Fruit fly (Drosophila melanogaster) whole organism, pupa: Measurements from ENCODE around the gene CG11570.

Experiments used
- CG10348 ChIP-seq: fragments of 200-800 bp; sonication (Bioruptor generic); IDR thresholded peaks from 2 replicates; pipeline ENCODE4 v1.3.6; 2022; ENCODE audit warnings: missing biosample characterization, missing genetic modification characterization
- CG12605 ChIP-seq: fragments of 200-800 bp; sonication (Bioruptor generic); IDR thresholded peaks from 2 replicates; pipeline ENCODE4 v1.3.6; 2022; ENCODE audit warnings: missing biosample characterization, missing genetic modification characterization
- CG13204 ChIP-seq: fragments of 200-800 bp; sonication (Bioruptor generic); optimal IDR thresholded peaks from 2 replicates; lab custom pipeline; 2018; ENCODE audit warnings: missing biosample characterization, mild to moderate bottlenecking, missing genetic modification characterization, moderate library complexity
- CG14655 ChIP-seq: fragments of 200-800 bp; sonication (Bioruptor generic); optimal IDR thresholded peaks from 3 replicates; lab custom pipeline; 2017; ENCODE audit warnings: mild to moderate bottlenecking, missing biosample characterization, missing genetic modification reagents, missing genetic modification characterization
- CG15710 ChIP-seq: fragments of 200-800 bp; sonication (Bioruptor generic); optimal IDR thresholded peaks from 2 replicates; lab custom pipeline; 2018; ENCODE audit warnings: missing biosample characterization, mild to moderate bottlenecking, missing genetic modification characterization, moderate library complexity
- CG17806 ChIP-seq: fragments of 200-800 bp; sonication (Bioruptor generic); optimal IDR thresholded peaks from 2 replicates; lab custom pipeline; 2018; ENCODE audit warnings: missing biosample characterization, mild to moderate bottlenecking, missing genetic modification characterization, moderate library complexity
- CG32121 ChIP-seq: fragments of 200-800 bp; sonication (Bioruptor generic); IDR thresholded peaks from 2 replicates; pipeline ENCODE4 v1.3.6; 2022; ENCODE audit warnings: missing biosample characterization, missing genetic modification characterization
- CG34367 ChIP-seq: fragments of 200-800 bp; sonication (Bioruptor generic); optimal IDR thresholded peaks from 2 replicates; lab custom pipeline; 2018; ENCODE audit warnings: missing biosample characterization, mild to moderate bottlenecking, missing genetic modification characterization
- CG4496 ChIP-seq: fragments of 200-800 bp; sonication (Bioruptor generic); IDR thresholded peaks from 3 replicates; pipeline ENCODE4 v1.3.6; 2022; ENCODE audit warnings: missing biosample characterization, missing genetic modification characterization
- CG8159 ChIP-seq: fragments of 200-800 bp; sonication (Bioruptor generic); optimal IDR thresholded peaks from 3 replicates; lab custom pipeline; 2018; ENCODE audit warnings: missing biosample characterization, mild to moderate bottlenecking, missing genetic modification characterization, moderate library complexity
- CG8301 ChIP-seq: fragments of 200-800 bp; sonication (Bioruptor generic); optimal IDR thresholded peaks from 2 replicates; lab custom pipeline; 2018; ENCODE audit warnings: missing biosample characterization, mild to moderate bottlenecking, missing genetic modification characterization
- CG9948 ChIP-seq: fragments of 200-800 bp; sonication (Bioruptor generic); optimal IDR thresholded peaks from 2 replicates; lab custom pipeline; 2018; ENCODE audit warnings: missing biosample characterization, mild to moderate bottlenecking, missing genetic modification characterization, moderate library complexity
- D1 ChIP-seq: fragments of 200-800 bp; sonication (Bioruptor generic); optimal IDR thresholded peaks from 2 replicates; lab custom pipeline; 2018; ENCODE audit warnings: missing biosample characterization, mild to moderate bottlenecking, missing genetic modification characterization, moderate library complexity
- EcR ChIP-seq: fragments of 200-800 bp; sonication (Bioruptor generic); optimal IDR thresholded peaks from 3 replicates; lab custom pipeline; 2019; ENCODE audit warnings: missing biosample characterization, missing genetic modification characterization, mild to moderate bottlenecking, moderate library complexity, missing genetic modification reagents
- Ets98B ChIP-seq: fragments of 200-800 bp; sonication (Bioruptor generic); IDR thresholded peaks from 2 replicates; pipeline ENCODE4 v1.3.6; 2022; ENCODE audit warnings: missing biosample characterization, missing genetic modification characterization
- Pif1A ChIP-seq: fragments of 200-800 bp; sonication (Bioruptor generic); optimal IDR thresholded peaks from 3 replicates; lab custom pipeline; 2016; ENCODE audit warnings: missing biosample characterization, missing genetic modification characterization
- Pif1B ChIP-seq: fragments of 200-800 bp; sonication (Bioruptor generic); optimal IDR thresholded peaks from 3 replicates; lab custom pipeline; 2016; ENCODE audit warnings: missing biosample characterization, missing genetic modification characterization
- Snoo ChIP-seq: fragments of 200-800 bp; sonication (Bioruptor generic); optimal IDR thresholded peaks from 3 replicates; lab custom pipeline; 2017; ENCODE audit warnings: missing biosample characterization, mild to moderate bottlenecking, missing genetic modification characterization, inconsistent platforms
- fd96Ca ChIP-seq: fragments of 200-800 bp; sonication (Bioruptor generic); IDR thresholded peaks from 3 replicates; pipeline ENCODE4 v1.3.6; 2022; ENCODE audit warnings: missing biosample characterization, missing genetic modification characterization
- gl ChIP-seq: fragments of 200-800 bp; sonication (Bioruptor generic); optimal IDR thresholded peaks from 2 replicates; lab custom pipeline; 2018; ENCODE audit warnings: missing biosample characterization, mild to moderate bottlenecking, missing genetic modification characterization
- rn ChIP-seq: fragments of 200-800 bp; sonication (Bioruptor generic); IDR thresholded peaks from 2 replicates; pipeline ENCODE4 v1.3.6; 2022; ENCODE audit warnings: missing biosample characterization, missing genetic modification characterization

The CG11570 gene

DNA sequence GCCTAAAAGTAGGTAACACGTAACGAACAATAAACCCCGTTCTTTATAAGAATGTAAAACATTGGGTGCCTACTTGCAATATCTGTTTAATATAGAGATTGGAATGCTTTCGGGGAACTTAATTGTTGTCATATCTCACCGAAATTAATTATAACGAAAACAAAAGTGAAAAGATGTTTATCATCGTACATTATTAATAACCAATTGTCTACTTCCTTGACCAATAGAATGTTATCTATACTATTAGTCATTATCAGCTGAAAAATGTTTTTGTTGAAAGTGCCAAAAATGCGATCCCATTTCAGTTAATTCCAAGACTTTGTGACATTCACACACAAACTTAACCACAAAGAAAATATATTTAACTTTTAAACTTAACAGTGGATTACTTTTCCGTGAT is 3.8 kb downstream of the CG11570 start, which contains the start of gene CG7248:
Gene CG7248 (plus strand): TSS at position 301 of the 400 bp plus-strand sequence.
- TF ChIP-seq CG13204 (GFP tag; lab: Kevin White, UChicago) (no peak), Pif1A (no peak), CG8301 (no peak), CG9948 (no peak), CG8159 (tag; lab: Kevin White, UChicago) (no peak)

DNA sequence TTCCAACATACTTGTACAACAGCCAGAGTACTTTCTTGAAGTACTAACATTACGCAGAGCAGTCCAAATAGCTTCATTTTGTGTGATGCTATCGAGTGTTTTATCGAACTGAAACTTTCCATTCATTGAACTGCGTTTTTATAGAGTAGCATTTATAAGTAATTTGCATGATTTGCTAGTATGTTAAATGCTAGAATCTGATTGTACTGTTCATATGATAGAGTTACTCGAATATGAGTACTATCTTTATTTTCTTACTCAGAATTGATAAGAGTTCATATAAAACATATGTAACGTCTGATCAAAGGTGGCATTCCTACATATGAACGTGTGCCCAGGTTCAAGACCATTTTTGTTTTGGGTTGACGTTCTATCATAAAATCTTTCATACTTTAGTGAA is 4.4 kb downstream of the CG11570 start, which contains the start of gene obst-G:
Gene obst-G (minus strand): TSS at position 101 of the 400 bp plus-strand sequence.
- TF ChIP-seq CG32121 (GFP tag; lab: Robert Waterston, UW) (no peak), EcR (no peak), CG15710 (tag; lab: Kevin White, UChicago) (no peak)

DNA sequence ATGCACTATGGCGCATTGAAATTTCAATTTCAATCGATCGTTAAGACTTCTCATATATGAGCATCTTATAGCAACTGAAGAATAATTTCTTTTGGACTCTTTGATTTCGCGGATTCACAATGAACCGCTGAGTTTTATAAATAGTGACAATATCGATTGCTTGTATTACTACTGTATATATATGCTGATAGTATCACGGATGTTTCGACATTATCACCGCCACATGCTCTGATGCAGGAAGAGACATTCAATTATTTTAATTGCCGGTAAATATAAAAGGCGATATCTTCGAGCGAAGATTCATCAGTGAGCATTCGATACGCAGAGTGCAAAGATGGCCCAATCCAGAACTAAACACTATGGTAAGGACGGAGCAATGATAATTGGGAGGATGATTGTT is 8.0 kb downstream of the CG11570 start, which contains the start of gene CG17826:
Gene CG17826 (plus strand): TSS at position 301 of the 400 bp plus-strand sequence.
- TF ChIP-seq fd96Ca: no peak
- no peak for TF ChIP-seq D1 (tag; lab: Kevin White, UChicago)
- TF ChIP-seq CG8301: no peak
- no peak for TF ChIP-seq Snoo (tag; lab: Kevin White, UChicago)
- no peak for TF ChIP-seq CG17806 (tag; lab: Kevin White, UChicago)
- no peak for TF ChIP-seq CG13204 (GFP tag; lab: Kevin White, UChicago)
- no peak for TF ChIP-seq EcR
- TF ChIP-seq CG8159 (tag; lab: Kevin White, UChicago): no peak
- TF ChIP-seq CG9948: no peak
- no peak for TF ChIP-seq CG12605 (GFP tag; lab: Robert Waterston, UW)
- no peak for TF ChIP-seq Ets98B
- TF ChIP-seq gl: no peak
- TF ChIP-seq rn (GFP tag; lab: Robert Waterston, UW): no peak
- TF ChIP-seq CG32121 (GFP tag; lab: Robert Waterston, UW): no peak
- TF ChIP-seq CG10348 (GFP tag; lab: Robert Waterston, UW): no peak
- TF ChIP-seq CG14655 (GFP tag; lab: Kevin White, UChicago): no peak
- no peak for TF ChIP-seq Pif1A
- TF ChIP-seq CG15710 (tag; lab: Kevin White, UChicago): no peak
- TF ChIP-seq Pif1B: no peak
- TF ChIP-seq CG34367: no peak

DNA sequence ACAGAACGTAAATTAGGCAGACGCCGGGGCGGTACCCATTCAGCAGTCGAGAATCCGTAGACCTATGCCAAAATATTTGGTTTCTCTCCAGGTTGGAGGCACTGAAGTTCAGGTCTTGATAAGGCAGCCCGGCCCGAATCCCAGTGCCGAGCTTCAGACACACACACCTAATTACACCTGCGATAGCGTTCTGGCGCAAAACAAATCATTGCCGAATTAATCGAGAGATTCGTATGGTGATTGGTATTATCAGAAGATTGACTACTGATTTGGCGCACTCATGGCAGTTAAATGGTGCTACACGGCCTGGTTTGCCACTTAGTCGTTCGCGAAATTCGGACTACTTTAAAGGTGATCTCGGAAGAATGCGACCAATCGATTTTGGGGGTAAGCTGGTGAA is 10.2 kb downstream of the CG11570 start, which contains the start of gene CG7252:
Gene CG7252 (plus strand): TSS at position 319 of the 400 bp plus-strand sequence.
- TF ChIP-seq CG4496 (GFP tag; lab: Robert Waterston, UW) (no peak), CG10348 (GFP tag; lab: Robert Waterston, UW) (no peak), CG15710 (tag; lab: Kevin White, UChicago) (no peak), CG8159 (tag; lab: Kevin White, UChicago) (no peak)

DNA sequence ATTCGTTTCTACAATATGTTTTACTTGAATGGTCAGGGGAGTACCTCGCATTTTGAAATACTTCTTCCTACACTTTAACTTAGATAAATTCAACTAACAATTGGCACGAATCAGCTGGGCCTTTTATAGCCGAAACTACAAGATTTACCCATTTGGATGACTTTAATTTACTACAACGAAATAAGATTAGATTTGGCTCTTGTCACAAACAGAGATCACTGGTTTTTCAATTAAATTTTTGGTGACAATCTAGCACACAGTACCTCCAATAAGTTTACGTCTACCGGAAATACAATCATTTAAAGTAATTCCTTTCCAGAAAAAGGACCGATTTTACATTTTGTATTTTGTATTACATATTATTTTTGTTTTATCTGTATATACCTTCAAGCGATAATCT is 12.8 kb downstream of the CG11570 start, which contains the start of gene CG5883:
Gene CG5883 (minus strand): TSS at position 101 of the 400 bp plus-strand sequence.
- TF ChIP-seq D1 (tag; lab: Kevin White, UChicago): no peak
- TF ChIP-seq rn (GFP tag; lab: Robert Waterston, UW): no peak
- TF ChIP-seq CG12605 (GFP tag; lab: Robert Waterston, UW): no peak
- no peak for TF ChIP-seq CG8301
- TF ChIP-seq gl: no peak
- no peak for TF ChIP-seq CG14655 (GFP tag; lab: Kevin White, UChicago)
- TF ChIP-seq fd96Ca: no peak
- no peak for TF ChIP-seq CG8159 (tag; lab: Kevin White, UChicago)
- TF ChIP-seq CG9948: no peak
- TF ChIP-seq CG13204 (GFP tag; lab: Kevin White, UChicago): no peak

DNA sequence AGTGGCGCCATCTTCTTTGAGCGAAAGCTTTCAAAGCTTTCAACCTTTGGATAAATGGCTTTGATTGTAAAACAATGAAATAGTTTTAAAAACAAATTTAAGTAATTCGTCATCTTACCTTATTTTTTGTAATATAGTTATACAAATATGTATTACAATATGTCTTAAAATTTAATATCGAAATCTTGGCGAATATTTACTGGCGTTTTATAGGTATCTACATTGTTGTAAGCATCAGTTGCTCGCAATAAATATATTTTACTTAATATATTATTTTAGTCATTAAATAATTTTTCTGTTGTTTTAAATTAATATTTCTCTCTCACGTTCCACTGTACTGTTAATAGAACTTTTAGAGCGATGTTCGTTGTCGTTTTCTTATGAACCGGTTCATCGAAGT is 16.0 kb downstream of the CG11570 start, which contains the start of gene Rpt4R:
Gene Rpt4R (plus strand): TSS at position 301 of the 400 bp plus-strand sequence.
- TF ChIP-seq CG17806 (tag; lab: Kevin White, UChicago) (no peak), gl (no peak), CG14655 (GFP tag; lab: Kevin White, UChicago) (no peak), CG15710 (tag; lab: Kevin White, UChicago) (no peak), EcR (no peak), CG13204 (GFP tag; lab: Kevin White, UChicago) (no peak)

DNA sequence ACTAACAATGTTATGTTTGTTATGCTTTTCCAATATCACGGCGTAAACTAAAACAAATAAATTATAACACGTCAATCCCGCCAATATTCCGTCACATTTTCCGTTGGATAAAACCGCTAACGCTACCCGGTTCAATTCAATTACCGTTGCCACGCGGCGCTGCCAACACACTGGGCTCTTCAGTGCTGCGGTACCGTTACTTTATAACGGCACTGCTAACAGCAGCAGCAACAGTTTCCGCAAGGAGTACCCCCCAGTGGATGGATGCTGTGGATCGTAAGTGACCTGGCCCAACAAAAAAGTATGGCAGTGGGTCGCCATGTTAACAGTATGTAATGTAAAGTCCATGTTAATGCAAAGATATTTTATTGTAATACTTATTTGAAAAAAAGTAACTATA is 18.9 kb downstream of the CG11570 start, which contains the start of gene CG44837:
Gene CG44837 (minus strand): TSS at position 157 of the 400 bp plus-strand sequence.
- TF ChIP-seq CG9948 (no peak), CG17806 (tag; lab: Kevin White, UChicago) (no peak), CG10348 (GFP tag; lab: Robert Waterston, UW) (no peak), Pif1A (no peak), D1 (tag; lab: Kevin White, UChicago) (no peak), rn (GFP tag; lab: Robert Waterston, UW) (no peak), CG8159 (tag; lab: Kevin White, UChicago) (no peak), Snoo (tag; lab: Kevin White, UChicago) (no peak), CG12605 (GFP tag; lab: Robert Waterston, UW) (no peak), CG15710 (tag; lab: Kevin White, UChicago) (no peak), CG8301 (no peak)
